Worm (Caenorhabditis elegans) whole organism, L4/young adult: Measurements from ENCODE around the gene grd-2.
"Not testable (repeated sequence)": the region's sequence is repeated elsewhere in the genome, so short reads cannot be mapped to it uniquely, and the experiment has no call there.

Source experiments
- W03F9.2 ChIP-seq: fragments of 150-350 bp; optimal IDR thresholded peaks from 2 replicates; lab custom pipeline; 2014; ENCODE audit warnings: missing biosample characterization, missing genetic modification characterization
- dao-5 ChIP-seq: sonication (generic microtip); optimal IDR thresholded peaks from 2 replicates; lab custom pipeline; 2016; ENCODE audit warnings: missing genotype, missing genetic modification characterization, moderate library complexity, missing compliant biosample characterization
- him-1 ChIP-seq: sonication (generic microtip); optimal IDR thresholded peaks from 2 replicates; lab custom pipeline; 2016; ENCODE audit warnings: missing genotype, missing genetic modification reagents, missing genetic modification characterization, missing compliant biosample characterization

The grd-2 gene

ce11 chrV:20609494-20609893 is at the start of gene grd-2:
TSS of gene grd-2 (plus strand) at chrV:20609794.
- no peak for TF ChIP-seq him-1 (tag; lab: Kevin White, UChicago)
- TF ChIP-seq W03F9.2 (tag; lab: Kevin White, UChicago): no peak
- TF ChIP-seq dao-5: no peak

ce11 chrV:20561795-20562194 is 47.8 kb upstream of the grd-2 start, which contains the start of gene F26F2.1:
TSS of gene F26F2.1 (minus strand) at chrV:20561895.
- TF ChIP-seq dao-5: no peak
- no peak for TF ChIP-seq him-1 (tag; lab: Kevin White, UChicago)
- no peak for TF ChIP-seq W03F9.2 (tag; lab: Kevin White, UChicago)

- TF ChIP-seq him-1 (tag; lab: Kevin White, UChicago); W03F9.2 (tag; lab: Kevin White, UChicago); dao-5: not testable (repeated sequence)
These were observed 45.5 kb upstream of the grd-2 start, which contains the start of gene F26F2.13 for ce11 chrV:20564054-20564453. TSS of gene F26F2.13 (plus strand) at chrV:20564354.

- TF ChIP-seq dao-5 (no peak), him-1 (tag; lab: Kevin White, UChicago) (no peak), W03F9.2 (tag; lab: Kevin White, UChicago) (no peak)
These were observed 43.1 kb upstream of the grd-2 start, which contains the start of gene F26F2.3 for ce11 chrV:20566454-20566853. TSS of gene F26F2.3 (minus strand) at chrV:20566554.

- TF ChIP-seq dao-5; him-1 (tag; lab: Kevin White, UChicago); W03F9.2 (tag; lab: Kevin White, UChicago): not testable (repeated sequence)
These were observed 40.6 kb upstream of the grd-2 start, which contains the start of gene F26F2.4 for ce11 chrV:20568995-20569394. TSS of gene F26F2.4 (plus strand) at chrV:20569295.

- no peak for TF ChIP-seq W03F9.2 (tag; lab: Kevin White, UChicago)
- no peak for TF ChIP-seq dao-5
- no peak for TF ChIP-seq him-1 (tag; lab: Kevin White, UChicago)
These were observed 36.2 kb upstream of the grd-2 start, which contains the start of gene F26F2.5 for ce11 chrV:20573392-20573791. TSS of gene F26F2.5 (plus strand) at chrV:20573692.

ce11 chrV:20574314-20574713 is 35.3 kb upstream of the grd-2 start, which contains the start of gene clec-263:
TSS of gene clec-263 (plus strand) at chrV:20574614.
- TF ChIP-seq dao-5 (no peak), W03F9.2 (tag; lab: Kevin White, UChicago) (no peak), him-1 (tag; lab: Kevin White, UChicago) (no peak)

ce11 chrV:20574872-20575271 is 34.7 kb upstream of the grd-2 start:
- no peak for TF ChIP-seq W03F9.2 (tag; lab: Kevin White, UChicago)

- TF ChIP-seq W03F9.2 (tag; lab: Kevin White, UChicago): no peak
- no peak for TF ChIP-seq dao-5
- no peak for TF ChIP-seq him-1 (tag; lab: Kevin White, UChicago)
These were observed 30.1 kb upstream of the grd-2 start, which contains the start of gene F26F2.8 for ce11 chrV:20579534-20579933. TSS of gene F26F2.8 (plus strand) at chrV:20579546.

ce11 chrV:20580511-20581040 is 29.0 kb upstream of the grd-2 start, which contains the start of gene F26F2.7:
TSS of gene F26F2.7 (plus strand) at chrV:20580990.
- TF ChIP-seq dao-5 (no peak), W03F9.2 (tag; lab: Kevin White, UChicago) (peak; percentile 95), him-1 (tag; lab: Kevin White, UChicago) (peak; percentile 1)

- TF ChIP-seq W03F9.2 (tag; lab: Kevin White, UChicago) (no peak), him-1 (tag; lab: Kevin White, UChicago) (no peak), dao-5 (no peak)
These were observed 14.8 kb upstream of the grd-2 start, which contains the start of gene F26F2.10 for ce11 chrV:20594746-20595145. TSS of gene F26F2.10 (minus strand) at chrV:20594846.

ce11 chrV:20595653-20596052 is 13.9 kb upstream of the grd-2 start, which contains the start of gene F26F2.11:
TSS of gene F26F2.11 (minus strand) at chrV:20595753.
- TF ChIP-seq dao-5 (no peak), him-1 (tag; lab: Kevin White, UChicago) (no peak)

ce11 chrV:20597076-20597475 is 12.5 kb upstream of the grd-2 start, which contains the start of gene F46B3.1:
TSS of gene F46B3.1 (minus strand) at chrV:20597176.
- TF ChIP-seq him-1 (tag; lab: Kevin White, UChicago) (no peak), dao-5 (no peak), W03F9.2 (tag; lab: Kevin White, UChicago) (no peak)

- TF ChIP-seq him-1 (tag; lab: Kevin White, UChicago): no peak
- no peak for TF ChIP-seq W03F9.2 (tag; lab: Kevin White, UChicago)
- no peak for TF ChIP-seq dao-5
These were observed 9.8 kb upstream of the grd-2 start, which contains the start of gene col-163 for ce11 chrV:20599795-20600194. TSS of gene col-163 (plus strand) at chrV:20600095.
